Worm (Caenorhabditis elegans) whole organism, young adult: ENCODE data around the gene ugt-66.

Experiments
- C06A6.2 ChIP-seq: fragments of 200-800 bp; sonication (Bioruptor generic); conservative IDR thresholded peaks from 2 replicates; pipeline ENCODE4 v1.3.6; 2022; ENCODE audit warnings: missing genetic modification characterization, missing compliant biosample characterization
- C17E4.6 ChIP-seq: fragments of 200-800 bp; sonication (Bioruptor generic); IDR thresholded peaks from 2 replicates; pipeline ENCODE4 v1.3.6; 2022; ENCODE audit warnings: missing genetic modification reagents, missing genetic modification characterization, missing compliant biosample characterization
- F33H1.4 ChIP-seq: fragments of 200-800 bp; sonication (Bioruptor generic); IDR thresholded peaks from 2 replicates; pipeline ENCODE4 v1.3.6; 2022; ENCODE audit warnings: missing genetic modification reagents, missing genetic modification characterization, missing compliant biosample characterization
- K12H6.12 ChIP-seq: fragments of 200-800 bp; sonication (Bioruptor generic); optimal IDR thresholded peaks from 2 replicates; lab custom pipeline; 2018; ENCODE audit warnings: mild to moderate bottlenecking, missing genetic modification characterization, missing compliant biosample characterization
- T07F8.4 ChIP-seq: sonication (generic microtip); optimal IDR thresholded peaks from 2 replicates; lab custom pipeline; 2016; ENCODE audit warnings: mild to moderate bottlenecking, missing genetic modification characterization, moderate library complexity, missing compliant biosample characterization
- Y56A3A.18 ChIP-seq: fragments of 200-800 bp; sonication (Bioruptor generic); IDR thresholded peaks from 2 replicates; pipeline ENCODE4 v1.3.6; 2022; ENCODE audit warnings: missing genetic modification reagents, missing genetic modification characterization, missing compliant biosample characterization
- Y67H2A.10 ChIP-seq: fragments of 200-800 bp; sonication (Bioruptor generic); conservative IDR thresholded peaks from 2 replicates; pipeline ENCODE4 v1.3.6; 2022; ENCODE audit warnings: missing genetic modification reagents, missing genetic modification characterization, missing compliant biosample characterization
- Y79H2A.3 ChIP-seq: fragments of 200-800 bp; sonication (Bioruptor generic); conservative IDR thresholded peaks from 2 replicates; pipeline ENCODE4 v1.3.6; 2022; ENCODE audit warnings: missing genetic modification reagents, missing genetic modification characterization, missing compliant biosample characterization
- athp-1 ChIP-seq: sonication (generic microtip); optimal IDR thresholded peaks from 2 replicates; lab custom pipeline; 2017; ENCODE audit warnings: mild to moderate bottlenecking, missing genetic modification characterization, missing compliant biosample characterization
- attf-6 ChIP-seq: fragments of 200-800 bp; sonication (Bioruptor generic); IDR thresholded peaks from 2 replicates; pipeline ENCODE4 v1.3.6; 2022; ENCODE audit warnings: missing genetic modification reagents, missing genetic modification characterization, missing compliant biosample characterization
- bed-2 ChIP-seq: fragments of 200-800 bp; sonication (Bioruptor generic); IDR thresholded peaks from 2 replicates; pipeline ENCODE4 v1.3.6; 2022; ENCODE audit warnings: missing genetic modification reagents, missing genetic modification characterization, missing compliant biosample characterization
- cebp-2 ChIP-seq: fragments of 200-800 bp; sonication (Bioruptor generic); IDR thresholded peaks from 2 replicates; pipeline ENCODE4 v1.3.6; 2022; ENCODE audit warnings: missing genetic modification characterization, missing compliant biosample characterization
- ceh-100 ChIP-seq: fragments of 200-800 bp; sonication (Bioruptor generic); IDR thresholded peaks from 2 replicates; pipeline ENCODE4 v1.3.6; 2022; ENCODE audit warnings: missing genetic modification reagents, missing genetic modification characterization, missing compliant biosample characterization
- ceh-58 ChIP-seq: fragments of 200-800 bp; sonication (Bioruptor generic); IDR thresholded peaks from 2 replicates; pipeline ENCODE4 v1.3.6; 2022; ENCODE audit warnings: missing genetic modification characterization, missing compliant biosample characterization
- ceh-79 ChIP-seq: sonication (generic microtip); optimal IDR thresholded peaks from 2 replicates; lab custom pipeline; 2017; ENCODE audit warnings: mild to moderate bottlenecking, missing genetic modification characterization, missing compliant biosample characterization
- ceh-91 ChIP-seq: fragments of 200-800 bp; sonication (Bioruptor generic); IDR thresholded peaks from 2 replicates; pipeline ENCODE4 v1.3.6; 2022; ENCODE audit warnings: missing genetic modification reagents, missing genetic modification characterization, missing compliant biosample characterization
- dpff-1 ChIP-seq: sonication (generic microtip); optimal IDR thresholded peaks from 2 replicates; lab custom pipeline; 2017; ENCODE audit warnings: mild to moderate bottlenecking, missing genetic modification characterization, missing compliant biosample characterization
- egl-18 ChIP-seq: fragments of 200-800 bp; sonication (Bioruptor generic); IDR thresholded peaks from 2 replicates; pipeline ENCODE4 v1.3.6; 2022; ENCODE audit warnings: missing genetic modification reagents, missing genetic modification characterization, missing compliant biosample characterization
- egl-44 ChIP-seq: fragments of 200-800 bp; sonication (Bioruptor generic); IDR thresholded peaks from 2 replicates; pipeline ENCODE4 v1.3.6; 2022; ENCODE audit warnings: missing genetic modification reagents, missing genetic modification characterization, missing compliant biosample characterization
- fkh-3 ChIP-seq: sonication (generic microtip); optimal IDR thresholded peaks from 2 replicates; lab custom pipeline; 2016; ENCODE audit warnings: mild to moderate bottlenecking, missing genetic modification characterization, missing compliant biosample characterization
- gei-17 ChIP-seq: fragments of 200-800 bp; sonication (Bioruptor generic); optimal IDR thresholded peaks from 2 replicates; lab custom pipeline; 2018; ENCODE audit warnings: mild to moderate bottlenecking, missing genetic modification characterization, missing compliant biosample characterization
- hlh-26 ChIP-seq: fragments of 200-800 bp; sonication (Bioruptor generic); conservative IDR thresholded peaks from 2 replicates; pipeline ENCODE4 v1.3.6; 2022; ENCODE audit warnings: missing genetic modification reagents, missing genetic modification characterization, missing compliant biosample characterization
- hmg-20 ChIP-seq: fragments of 200-800 bp; sonication (Bioruptor generic); IDR thresholded peaks from 2 replicates; pipeline ENCODE4 v1.3.6; 2022; ENCODE audit warnings: missing genetic modification reagents, missing genetic modification characterization, missing compliant biosample characterization
- hrde-1 ChIP-seq: sonication (generic microtip); optimal IDR thresholded peaks from 2 replicates; lab custom pipeline; 2016; ENCODE audit warnings: missing genetic modification characterization, mild to moderate bottlenecking, missing compliant biosample characterization, moderate library complexity, missing genotype, missing genetic modification reagents, borderline replicate concordance
- hsf-1 ChIP-seq: fragments of 200-800 bp; sonication (Bioruptor generic); IDR thresholded peaks from 2 replicates; pipeline ENCODE4 v1.3.6; 2022; ENCODE audit warnings: missing genetic modification reagents, missing genetic modification characterization, missing compliant biosample characterization
- let-526 ChIP-seq: fragments of 200-800 bp; sonication (Bioruptor generic); IDR thresholded peaks from 2 replicates; pipeline ENCODE4 v1.3.6; 2022; ENCODE audit warnings: missing genetic modification reagents, missing genetic modification characterization, missing compliant biosample characterization
- lin-26 ChIP-seq: fragments of 200-800 bp; sonication (Bioruptor generic); IDR thresholded peaks from 2 replicates; pipeline ENCODE4 v1.3.6; 2022; ENCODE audit warnings: missing genetic modification reagents, missing genetic modification characterization, missing compliant biosample characterization
- lir-1 ChIP-seq: fragments of 200-800 bp; sonication (Bioruptor generic); conservative IDR thresholded peaks from 2 replicates; pipeline ENCODE4 v1.3.6; 2022; ENCODE audit warnings: missing genetic modification reagents, missing genetic modification characterization, missing compliant biosample characterization
- lsl-1 ChIP-seq: fragments of 200-800 bp; sonication (Bioruptor generic); optimal IDR thresholded peaks from 2 replicates; lab custom pipeline; 2018; ENCODE audit warnings: mild to moderate bottlenecking, missing genetic modification characterization, moderate library complexity, missing compliant biosample characterization
- lsy-27 ChIP-seq: sonication (generic microtip); optimal IDR thresholded peaks from 2 replicates; lab custom pipeline; 2017; ENCODE audit warnings: missing genetic modification characterization, mild to moderate bottlenecking, missing compliant biosample characterization, antibody characterized with exemption, missing genotype, borderline replicate concordance; ENCODE audit not compliant: insufficient read depth
- mxl-1 ChIP-seq: sonication (generic microtip); optimal IDR thresholded peaks from 2 replicates; lab custom pipeline; 2016; ENCODE audit warnings: missing genetic modification characterization, missing compliant biosample characterization
- nfyb-1 ChIP-seq: fragments of 200-800 bp; sonication (Bioruptor generic); IDR thresholded peaks from 2 replicates; pipeline ENCODE4 v1.3.6; 2022; ENCODE audit warnings: missing genetic modification reagents, missing genetic modification characterization, missing compliant biosample characterization
- nhr-120 ChIP-seq: fragments of 200-800 bp; sonication (Bioruptor generic); IDR thresholded peaks from 2 replicates; pipeline ENCODE4 v1.3.6; 2022; ENCODE audit warnings: missing genetic modification characterization, missing compliant biosample characterization
- nhr-90 ChIP-seq: sonication (generic microtip); optimal IDR thresholded peaks from 2 replicates; lab custom pipeline; 2016; ENCODE audit warnings: missing genotype, mild to moderate bottlenecking, missing genetic modification characterization, missing compliant biosample characterization
- pbrm-1 ChIP-seq: fragments of 200-800 bp; sonication (Bioruptor generic); IDR thresholded peaks from 2 replicates; pipeline ENCODE4 v1.3.6; 2022; ENCODE audit warnings: missing genetic modification reagents, missing genetic modification characterization, missing compliant biosample characterization
- rcor-1 ChIP-seq: fragments of 200-800 bp; sonication (Bioruptor generic); IDR thresholded peaks from 2 replicates; pipeline ENCODE4 v1.3.6; 2022; ENCODE audit warnings: missing genetic modification reagents, missing genetic modification characterization, missing compliant biosample characterization
- rec-8 ChIP-seq, 2 experiments: sonication (generic microtip); optimal IDR thresholded peaks; 2 replicates each; lab custom pipeline; 2016; ENCODE audit warnings: mild to moderate bottlenecking in 2 of 2, missing genetic modification characterization in 2 of 2, missing genetic modification reagents in 2 of 2, missing genotype in 2 of 2, missing biosample characterization in 1 of 2, missing compliant biosample characterization in 1 of 2, moderate library complexity in 1 of 2
- repo-1 ChIP-seq: sonication (generic microtip); optimal IDR thresholded peaks from 2 replicates; lab custom pipeline; 2017; ENCODE audit warnings: mild to moderate bottlenecking, missing genetic modification characterization, missing compliant biosample characterization
- rpc-1 ChIP-seq, 2 experiments: fragments of 150-350 bp in 1 of 2; sonication (generic microtip) in 1 of 2; optimal IDR thresholded peaks; 2 replicates each; lab custom pipeline; 2014 to 2018; ENCODE audit warnings: missing biosample characterization in 1 of 2, missing genetic modification characterization in 1 of 2, missing genetic modification reagents in 1 of 2, missing genotype in 1 of 2
- sea-2 ChIP-seq: fragments of 200-800 bp; sonication (Bioruptor generic); IDR thresholded peaks from 2 replicates; pipeline ENCODE4 v1.3.6; 2022; ENCODE audit warnings: missing genetic modification characterization, missing compliant biosample characterization
- snpc-3.4 ChIP-seq: sonication (generic microtip); optimal IDR thresholded peaks from 2 replicates; lab custom pipeline; 2017; ENCODE audit warnings: missing genetic modification characterization, mild to moderate bottlenecking, missing compliant biosample characterization, antibody characterized with exemption, moderate library complexity, missing genotype, missing genetic modification reagents
- somi-1 ChIP-seq: fragments of 200-800 bp; sonication (Bioruptor generic); optimal IDR thresholded peaks from 2 replicates; lab custom pipeline; 2018; ENCODE audit warnings: mild to moderate bottlenecking, missing genetic modification characterization, missing compliant biosample characterization
- tbx-9 ChIP-seq: sonication (generic microtip); optimal IDR thresholded peaks from 2 replicates; lab custom pipeline; 2016; ENCODE audit warnings: borderline replicate concordance, missing genetic modification characterization, inconsistent platforms, missing compliant biosample characterization
- unc-130 ChIP-seq: sonication (generic microtip); optimal IDR thresholded peaks from 2 replicates; lab custom pipeline; 2016; ENCODE audit warnings: missing genetic modification reagents, missing genetic modification characterization, missing compliant biosample characterization
- xnd-1 ChIP-seq: sonication (generic microtip); optimal IDR thresholded peaks from 2 replicates; lab custom pipeline; 2016; ENCODE audit warnings: missing genotype, missing genetic modification reagents, missing genetic modification characterization, missing compliant biosample characterization
- ztf-25 ChIP-seq: fragments of 200-800 bp; sonication (Bioruptor generic); IDR thresholded peaks from 2 replicates; pipeline ENCODE4 v1.3.6; 2022; ENCODE audit warnings: missing genetic modification reagents, missing genetic modification characterization, missing compliant biosample characterization
- ztf-3 ChIP-seq: fragments of 200-800 bp; sonication (Bioruptor generic); optimal IDR thresholded peaks from 2 replicates; lab custom pipeline; 2018; ENCODE audit warnings: mild to moderate bottlenecking, missing genetic modification characterization, missing compliant biosample characterization

Gene ugt-66

ce11 chrIII:6198378-6199234, 4.2 kb upstream of the ugt-66 start, which contains the start of the genes C23G10.7 and rpn-2 (continued):
- TF ChIP-seq hlh-26 (GFP tag; lab: Robert Waterston, UW) (no peak), C06A6.2 (GFP tag; lab: Robert Waterston, UW) (no peak), Y56A3A.18 (GFP tag; lab: Robert Waterston, UW) (no peak), let-526 (GFP tag; lab: Robert Waterston, UW) (no peak), lir-1 (no peak; the same call in 1 of the 2 replicates), rcor-1 (GFP tag; lab: Robert Waterston, UW) (no peak), F33H1.4 (peak; percentile 75), pbrm-1 (GFP tag; lab: Robert Waterston, UW) (0 out of 2 replicates have a peak, but pooled peaks have one; percentile 46), dpff-1 (no peak), Y67H2A.10 (GFP tag; lab: Robert Waterston, UW) (no peak), sea-2 (GFP tag; lab: Robert Waterston, UW) (no peak), ceh-58 (GFP tag; lab: Robert Waterston, UW) (no peak), repo-1 (tag; lab: Kevin White, UChicago) (no peak), ztf-3 (GFP tag; lab: Kevin White, UChicago) (no peak), T07F8.4 (tag; lab: Kevin White, UChicago) (no peak), tbx-9 (no peak), fkh-3 (tag; lab: Kevin White, UChicago) (no peak), nfyb-1 (GFP tag; lab: Robert Waterston, UW) (no peak), ceh-91 (GFP tag; lab: Robert Waterston, UW) (peak; percentile 60), lsy-27 (tag; lab: Kevin White, UChicago) (no peak), egl-44 (no peak), nhr-90 (tag; lab: Kevin White, UChicago) (no peak), athp-1 (peak; percentile 41), unc-130 (GFP tag; lab: Kevin White, UChicago) (peak; percentile 64), gei-17 (GFP tag; lab: Kevin White, UChicago) (no peak), Y79H2A.3 (GFP tag; lab: Robert Waterston, UW) (no peak), rpc-1 (optimal IDR thresholded peaks at IDR 0.05; lab: Kevin White, UChicago) (peak; percentile 30), rpc-1 (tag; optimal IDR thresholded peaks at IDR 0.05; lab: Kevin White, UChicago) (no peak), C17E4.6 (no peak), ztf-25 (GFP tag; lab: Robert Waterston, UW) (no peak), attf-6 (GFP tag; lab: Robert Waterston, UW) (no peak), hsf-1 (GFP tag; lab: Robert Waterston, UW) (peak; percentile 98), xnd-1 (tag; lab: Kevin White, UChicago) (peak; percentile 87), hmg-20 (GFP tag; lab: Robert Waterston, UW) (no peak), hrde-1 (no peak), ceh-100 (GFP tag; lab: Robert Waterston, UW) (no peak), ceh-79 (tag; lab: Kevin White, UChicago) (no peak), mxl-1 (no peak), somi-1 (no peak), K12H6.12 (tag; lab: Kevin White, UChicago) (peak; percentile 28), cebp-2 (GFP tag; lab: Robert Waterston, UW) (no peak), nhr-120 (GFP tag; lab: Robert Waterston, UW) (no peak), snpc-3.4 (tag; lab: Kevin White, UChicago) (peak; percentile 53), rec-8 (tag; optimal IDR thresholded peaks at IDR 0.05; lab: Kevin White, UChicago) (no peak), lin-26 (GFP tag; lab: Robert Waterston, UW) (no peak), lsl-1 (peak; percentile 94), egl-18 (no peak), bed-2 (GFP tag; lab: Robert Waterston, UW) (no peak)
